Worm (Caenorhabditis elegans): Measurements from ENCODE around the gene irg-4.

The irg-4 gene

ce11 chrIV:12417536-12418195, 18.0 kb upstream of the irg-4 start, which contains the start of gene F08G5.3 (continued):
- no peak for TF ChIP-seq pha-2 (tag; optimal IDR thresholded peaks at IDR 0.05)
- TF ChIP-seq sox-4 (tag; optimal IDR thresholded peaks at IDR 0.05), result no peak
- TF ChIP-seq pha-4 (tag; optimal IDR thresholded peaks at IDR 0.05), result no peak
- TF ChIP-seq syd-9 (tag; optimal IDR thresholded peaks at IDR 0.05), result no peak
- no peak for TF ChIP-seq hlh-6 (tag; optimal IDR thresholded peaks at IDR 0.05)
- no peak for TF ChIP-seq ceh-24 (tag; optimal IDR thresholded peaks at IDR 0.05)
- no peak for TF ChIP-seq fkh-6 (tag; optimal IDR thresholded peaks at IDR 0.05)
- no peak for TF ChIP-seq nhr-11 (tag; optimal IDR thresholded peaks at IDR 0.05)
- TF ChIP-seq ceh-9 (tag; optimal IDR thresholded peaks at IDR 0.05), result no peak
- TF ChIP-seq sdc-2 (tag; optimal IDR thresholded peaks at IDR 0.05), result no peak
- TF ChIP-seq K09A11.1 (tag; optimal IDR thresholded peaks at IDR 0.05; ENCODE audit: insufficient read depth), result no peak
- no peak for TF ChIP-seq gmeb-2 (tag; optimal IDR thresholded peaks at IDR 0.05)
- no peak for TF ChIP-seq elt-4 (tag; optimal IDR thresholded peaks at IDR 0.05)
- TF ChIP-seq lin-11 (tag; optimal IDR thresholded peaks at IDR 0.05), result no peak
- TF ChIP-seq pros-1 (tag; optimal IDR thresholded peaks at IDR 0.05), result no peak
- no peak for TF ChIP-seq mec-3 (tag; optimal IDR thresholded peaks at IDR 0.05; ENCODE audit: borderline replicate concordance)
- TF ChIP-seq dmd-4 (tag; optimal IDR thresholded peaks at IDR 0.05; ENCODE audit: borderline replicate concordance), result no peak
- TF ChIP-seq pax-1 (tag; optimal IDR thresholded peaks at IDR 0.05), result no peak
- TF ChIP-seq ama-1 (optimal IDR thresholded peaks at IDR 0.05), result no peak
- no peak for TF ChIP-seq ets-4 (tag; optimal IDR thresholded peaks at IDR 0.05)
- peak; percentile 58 for TF ChIP-seq elt-2 (tag; optimal IDR thresholded peaks at IDR 0.05)
- no peak for TF ChIP-seq unc-86 (tag; optimal IDR thresholded peaks at IDR 0.05)
- TF ChIP-seq nfya-1 (tag; optimal IDR thresholded peaks at IDR 0.05), result no peak
- no peak for TF ChIP-seq zip-5 (tag; optimal IDR thresholded peaks at IDR 0.05)
- no peak for TF ChIP-seq tbx-7 (tag; optimal IDR thresholded peaks at IDR 0.05)
- no peak for TF ChIP-seq C08G9.2 (tag; optimal IDR thresholded peaks at IDR 0.05)
- TF ChIP-seq ceh-19 (GFP tag; optimal IDR thresholded peaks at IDR 0.05), result peak; percentile 22
- TF ChIP-seq rnt-1 (tag; optimal IDR thresholded peaks at IDR 0.05), result no peak
- TF ChIP-seq ceh-48 (tag; optimal IDR thresholded peaks at IDR 0.05), result no peak
- TF ChIP-seq T23F11.4 (GFP tag; optimal IDR thresholded peaks at IDR 0.05), result peak; percentile 27
- TF ChIP-seq hlh-15 (tag; optimal IDR thresholded peaks at IDR 0.05), result no peak
- no peak for TF ChIP-seq ceh-31 (tag; optimal IDR thresholded peaks at IDR 0.05)
- TF ChIP-seq hlh-30 (tag; optimal IDR thresholded peaks at IDR 0.05; ENCODE audit: insufficient read depth), result no peak
- TF ChIP-seq ztf-16 (tag; optimal IDR thresholded peaks at IDR 0.05), result no peak
- peak; percentile 43; the same call in 1 of the 2 replicates for TF ChIP-seq unc-3 (GFP tag; conservative IDR thresholded peaks at IDR 0.05)
- no peak for TF ChIP-seq unc-3 (tag; optimal IDR thresholded peaks at IDR 0.05)
- peak; percentile 62 for TF ChIP-seq unc-42 (tag; optimal IDR thresholded peaks at IDR 0.05)
- TF ChIP-seq ceh-14 (tag; optimal IDR thresholded peaks at IDR 0.05), result peak; percentile 13
- no peak for TF ChIP-seq ceh-30 (tag; optimal IDR thresholded peaks at IDR 0.05)
- peak; percentile 37 for TF ChIP-seq C38D4.7 (GFP tag; optimal IDR thresholded peaks at IDR 0.05)
- no peak for TF ChIP-seq ceh-2 (tag; optimal IDR thresholded peaks at IDR 0.05)
- peak; percentile 20 for TF ChIP-seq npax-4 (tag; optimal IDR thresholded peaks at IDR 0.05)
- TF ChIP-seq Y22D7AL.16 (tag; optimal IDR thresholded peaks at IDR 0.05), result no peak
- TF ChIP-seq ceh-22 (tag; optimal IDR thresholded peaks at IDR 0.05), result no peak
- peak; percentile 31 for TF ChIP-seq ceh-18 (tag; optimal IDR thresholded peaks at IDR 0.05)
- TF ChIP-seq ceh-45 (GFP tag; IDR thresholded peaks at IDR 0.05), result no peak

Data from whole organism, late embryonic.